Worm (Caenorhabditis elegans) whole organism, young adult: Measurements from ENCODE around the gene C16A11.7.

Source experiments
- B0019.2 ChIP-seq: fragments of 200-800 bp; sonication (Bioruptor generic); conservative IDR thresholded peaks from 2 replicates; pipeline ENCODE4 v1.3.6; 2022; ENCODE audit warnings: missing genetic modification reagents, missing genetic modification characterization, missing compliant biosample characterization
- B0035.1 ChIP-seq: sonication (generic microtip); optimal IDR thresholded peaks from 2 replicates; lab custom pipeline; 2016; ENCODE audit warnings: missing genetic modification characterization, mild to moderate bottlenecking, missing compliant biosample characterization, missing genotype, missing genetic modification reagents
- B0261.1 ChIP-seq: sonication (generic microtip); optimal IDR thresholded peaks from 2 replicates; lab custom pipeline; 2016; ENCODE audit warnings: mild to moderate bottlenecking, missing genetic modification characterization, moderate library complexity, missing compliant biosample characterization
- C17E4.6 ChIP-seq: fragments of 200-800 bp; sonication (Bioruptor generic); IDR thresholded peaks from 2 replicates; pipeline ENCODE4 v1.3.6; 2022; ENCODE audit warnings: missing genetic modification reagents, missing genetic modification characterization, missing compliant biosample characterization
- F10E7.11 ChIP-seq: sonication (generic microtip); optimal IDR thresholded peaks from 2 replicates; lab custom pipeline; 2017; ENCODE audit warnings: mild to moderate bottlenecking, missing genetic modification characterization, moderate library complexity, missing compliant biosample characterization
- F33H1.4 ChIP-seq: fragments of 200-800 bp; sonication (Bioruptor generic); IDR thresholded peaks from 2 replicates; pipeline ENCODE4 v1.3.6; 2022; ENCODE audit warnings: missing genetic modification reagents, missing genetic modification characterization, missing compliant biosample characterization
- F49E8.2 ChIP-seq: sonication (generic microtip); optimal IDR thresholded peaks from 3 replicates; lab custom pipeline; 2017; ENCODE audit warnings: missing genetic modification characterization, mild to moderate bottlenecking, missing compliant biosample characterization, antibody characterized with exemption, moderate library complexity; ENCODE audit not compliant: insufficient read depth
- F52B5.7 ChIP-seq: sonication (generic microtip); optimal IDR thresholded peaks from 2 replicates; lab custom pipeline; 2016; ENCODE audit warnings: mild to moderate bottlenecking, missing genetic modification characterization, missing compliant biosample characterization
- F57C9.4 ChIP-seq: sonication (generic microtip); optimal IDR thresholded peaks from 2 replicates; lab custom pipeline; 2017; ENCODE audit warnings: mild to moderate bottlenecking, missing genetic modification characterization, missing compliant biosample characterization
- K12H6.12 ChIP-seq: fragments of 200-800 bp; sonication (Bioruptor generic); optimal IDR thresholded peaks from 2 replicates; lab custom pipeline; 2018; ENCODE audit warnings: mild to moderate bottlenecking, missing genetic modification characterization, missing compliant biosample characterization
- Y53G8AR.9 ChIP-seq: fragments of 200-800 bp; sonication (Bioruptor generic); conservative IDR thresholded peaks from 2 replicates; pipeline ENCODE4 v1.3.6; 2022; ENCODE audit warnings: missing genetic modification reagents, missing genetic modification characterization, missing compliant biosample characterization
- Y56A3A.18 ChIP-seq: fragments of 200-800 bp; sonication (Bioruptor generic); IDR thresholded peaks from 2 replicates; pipeline ENCODE4 v1.3.6; 2022; ENCODE audit warnings: missing genetic modification reagents, missing genetic modification characterization, missing compliant biosample characterization
- Y79H2A.3 ChIP-seq: fragments of 200-800 bp; sonication (Bioruptor generic); conservative IDR thresholded peaks from 2 replicates; pipeline ENCODE4 v1.3.6; 2022; ENCODE audit warnings: missing genetic modification reagents, missing genetic modification characterization, missing compliant biosample characterization
- ama-1 ChIP-seq, 3 experiments: fragments of 150-350 bp in 1 of 3; sonication (generic microtip) in 2 of 3; optimal IDR thresholded peaks; 2 replicates each; lab custom pipeline; 2014 to 2018; ENCODE audit warnings: missing biosample characterization in 2 of 3, missing genetic modification characterization in 2 of 3, missing genetic modification reagents in 2 of 3
- aptf-2 ChIP-seq: fragments of 200-800 bp; sonication (Bioruptor generic); conservative IDR thresholded peaks from 2 replicates; pipeline ENCODE4 v1.3.6; 2022; ENCODE audit warnings: missing genetic modification reagents, missing genetic modification characterization, missing compliant biosample characterization
- bed-2 ChIP-seq: fragments of 200-800 bp; sonication (Bioruptor generic); IDR thresholded peaks from 2 replicates; pipeline ENCODE4 v1.3.6; 2022; ENCODE audit warnings: missing genetic modification reagents, missing genetic modification characterization, missing compliant biosample characterization
- ceh-27 ChIP-seq: fragments of 200-800 bp; sonication (Bioruptor generic); optimal IDR thresholded peaks from 2 replicates; lab custom pipeline; 2018; ENCODE audit warnings: mild to moderate bottlenecking, missing genetic modification characterization, moderate library complexity, missing compliant biosample characterization
- ceh-58 ChIP-seq: fragments of 200-800 bp; sonication (Bioruptor generic); IDR thresholded peaks from 2 replicates; pipeline ENCODE4 v1.3.6; 2022; ENCODE audit warnings: missing genetic modification characterization, missing compliant biosample characterization
- ceh-91 ChIP-seq: fragments of 200-800 bp; sonication (Bioruptor generic); IDR thresholded peaks from 2 replicates; pipeline ENCODE4 v1.3.6; 2022; ENCODE audit warnings: missing genetic modification reagents, missing genetic modification characterization, missing compliant biosample characterization
- die-1 ChIP-seq: sonication (generic microtip); optimal IDR thresholded peaks from 2 replicates; lab custom pipeline; 2016; ENCODE audit warnings: missing genotype, mild to moderate bottlenecking, missing genetic modification characterization, missing compliant biosample characterization
- efl-1 ChIP-seq: fragments of 150-350 bp; optimal IDR thresholded peaks from 2 replicates; lab custom pipeline; 2014; ENCODE audit warnings: missing biosample characterization, missing genetic modification reagents, missing genetic modification characterization
- egl-44 ChIP-seq: fragments of 200-800 bp; sonication (Bioruptor generic); IDR thresholded peaks from 2 replicates; pipeline ENCODE4 v1.3.6; 2022; ENCODE audit warnings: missing genetic modification reagents, missing genetic modification characterization, missing compliant biosample characterization
- egrh-3 ChIP-seq: fragments of 200-800 bp; sonication (Bioruptor generic); IDR thresholded peaks from 2 replicates; pipeline ENCODE4 v1.3.6; 2022; ENCODE audit warnings: missing genetic modification reagents, missing genetic modification characterization, missing compliant biosample characterization
- ekl-4 ChIP-seq: fragments of 200-800 bp; sonication (Bioruptor generic); IDR thresholded peaks from 2 replicates; pipeline ENCODE4 v1.3.6; 2022; ENCODE audit warnings: missing genetic modification reagents, missing genetic modification characterization, missing compliant biosample characterization
- hsf-1 ChIP-seq: fragments of 200-800 bp; sonication (Bioruptor generic); IDR thresholded peaks from 2 replicates; pipeline ENCODE4 v1.3.6; 2022; ENCODE audit warnings: missing genetic modification reagents, missing genetic modification characterization, missing compliant biosample characterization
- let-526 ChIP-seq: fragments of 200-800 bp; sonication (Bioruptor generic); IDR thresholded peaks from 2 replicates; pipeline ENCODE4 v1.3.6; 2022; ENCODE audit warnings: missing genetic modification reagents, missing genetic modification characterization, missing compliant biosample characterization
- lsl-1 ChIP-seq: fragments of 200-800 bp; sonication (Bioruptor generic); optimal IDR thresholded peaks from 2 replicates; lab custom pipeline; 2018; ENCODE audit warnings: mild to moderate bottlenecking, missing genetic modification characterization, moderate library complexity, missing compliant biosample characterization
- madf-6 ChIP-seq: fragments of 200-800 bp; sonication (Bioruptor generic); IDR thresholded peaks from 2 replicates; pipeline ENCODE4 v1.3.6; 2022; ENCODE audit warnings: missing genetic modification reagents, missing genetic modification characterization, missing compliant biosample characterization
- madf-8 ChIP-seq: fragments of 200-800 bp; sonication (Bioruptor generic); conservative IDR thresholded peaks from 2 replicates; pipeline ENCODE4 v1.3.6; 2022; ENCODE audit warnings: missing genetic modification reagents, missing genetic modification characterization, missing compliant biosample characterization
- mel-28 ChIP-seq: sonication (generic microtip); optimal IDR thresholded peaks from 2 replicates; lab custom pipeline; 2016; ENCODE audit warnings: borderline replicate concordance, mild to moderate bottlenecking, missing genetic modification characterization, missing compliant biosample characterization
- mxl-1 ChIP-seq: sonication (generic microtip); optimal IDR thresholded peaks from 2 replicates; lab custom pipeline; 2016; ENCODE audit warnings: missing genetic modification characterization, missing compliant biosample characterization
- nhr-179 ChIP-seq: sonication (generic microtip); optimal IDR thresholded peaks from 2 replicates; lab custom pipeline; 2016; ENCODE audit warnings: mild to moderate bottlenecking, missing genetic modification characterization, missing compliant biosample characterization
- nhr-90 ChIP-seq: sonication (generic microtip); optimal IDR thresholded peaks from 2 replicates; lab custom pipeline; 2016; ENCODE audit warnings: missing genotype, mild to moderate bottlenecking, missing genetic modification characterization, missing compliant biosample characterization
- pbrm-1 ChIP-seq: fragments of 200-800 bp; sonication (Bioruptor generic); IDR thresholded peaks from 2 replicates; pipeline ENCODE4 v1.3.6; 2022; ENCODE audit warnings: missing genetic modification reagents, missing genetic modification characterization, missing compliant biosample characterization
- snpc-1.1 ChIP-seq: sonication (generic microtip); optimal IDR thresholded peaks from 2 replicates; lab custom pipeline; 2017; ENCODE audit warnings: missing genetic modification characterization, mild to moderate bottlenecking, missing compliant biosample characterization, antibody characterized with exemption, moderate library complexity, missing genotype, missing genetic modification reagents; ENCODE audit not compliant: insufficient read depth
- sptf-2 ChIP-seq: fragments of 200-800 bp; sonication (Bioruptor generic); optimal IDR thresholded peaks from 2 replicates; lab custom pipeline; 2018; ENCODE audit warnings: mild to moderate bottlenecking, missing genetic modification characterization, missing compliant biosample characterization
- xnd-1 ChIP-seq: sonication (generic microtip); optimal IDR thresholded peaks from 2 replicates; lab custom pipeline; 2016; ENCODE audit warnings: missing genotype, missing genetic modification reagents, missing genetic modification characterization, missing compliant biosample characterization

C16A11.7 gene

ce11 chrII:4258683-4259082, 1.9 kb upstream of the C16A11.7 start, which contains the start of gene clec-135:
clec-135 (minus strand) TSS chrII:4258783.
- no peak for TF ChIP-seq nhr-90
- no peak for TF ChIP-seq egrh-3 (GFP tag; lab: Robert Waterston, UW)
- no peak for TF ChIP-seq mxl-1 (tag; lab: Kevin White, UChicago)
- TF ChIP-seq Y79H2A.3 = no peak
- TF ChIP-seq mel-28 (tag; lab: Kevin White, UChicago) = no peak

ce11 chrII:4246897-4247296, 9.9 kb downstream of the C16A11.7 start, which contains the start of gene gpa-11:
gpa-11 (plus strand) TSS chrII:4247197.
- TF ChIP-seq ceh-91 (GFP tag; lab: Robert Waterston, UW) (no peak), Y53G8AR.9 (GFP tag; lab: Robert Waterston, UW) (no peak), aptf-2 (GFP tag; lab: Robert Waterston, UW) (no peak), ekl-4 (no peak), Y79H2A.3 (no peak), egl-44 (GFP tag; lab: Robert Waterston, UW) (no peak), egrh-3 (GFP tag; lab: Robert Waterston, UW) (no peak), die-1 (tag; lab: Kevin White, UChicago) (no peak), nhr-179 (tag; lab: Kevin White, UChicago) (no peak), B0035.1 (tag; lab: Kevin White, UChicago) (no peak), F33H1.4 (GFP tag; lab: Robert Waterston, UW) (no peak), ceh-58 (GFP tag; lab: Robert Waterston, UW) (no peak), hsf-1 (no peak), let-526 (GFP tag; lab: Robert Waterston, UW) (no peak), ama-1 (optimal IDR thresholded peaks at IDR 0.05; lab: Kevin White, UChicago) (no peak), ama-1 (GFP tag; optimal IDR thresholded peaks at IDR 0.05; lab: Kevin White, UChicago) (no peak), F10E7.11 (tag; lab: Kevin White, UChicago) (no peak), snpc-1.1 (no peak), K12H6.12 (no peak)
- TF ChIP-seq, all 124 proteins: peak for 0

- TF ChIP-seq snpc-1.1 (no peak), madf-6 (GFP tag; lab: Robert Waterston, UW) (peak; percentile 57), lsl-1 (peak; percentile 79), die-1 (tag; lab: Kevin White, UChicago) (no peak), xnd-1 (peak; percentile 27), ceh-27 (GFP tag; lab: Kevin White, UChicago) (no peak)
Observed at ce11 chrII:4244959-4245358, 11.8 kb downstream of the C16A11.7 start.

- no peak for TF ChIP-seq F57C9.4 (tag; lab: Kevin White, UChicago)
- TF ChIP-seq Y56A3A.18 (GFP tag; lab: Robert Waterston, UW) = no peak
- TF ChIP-seq F49E8.2 (tag; lab: Kevin White, UChicago) = no peak
- TF ChIP-seq madf-8 (GFP tag; lab: Robert Waterston, UW) = no peak
- TF ChIP-seq pbrm-1 (GFP tag; lab: Robert Waterston, UW) = no peak
- TF ChIP-seq sptf-2 (GFP tag; lab: Kevin White, UChicago) = no peak
- no peak for TF ChIP-seq B0019.2 (GFP tag; lab: Robert Waterston, UW)
- no peak for TF ChIP-seq bed-2 (GFP tag; lab: Robert Waterston, UW)
- no peak for TF ChIP-seq C17E4.6
- TF ChIP-seq efl-1 = no peak
- no peak for TF ChIP-seq hsf-1
- no peak for TF ChIP-seq B0261.1
- no peak for TF ChIP-seq ceh-91 (GFP tag; lab: Robert Waterston, UW)
- TF ChIP-seq B0035.1 (tag; lab: Kevin White, UChicago) = no peak
- no peak for TF ChIP-seq F52B5.7 (tag; lab: Kevin White, UChicago)
Observed at ce11 chrII:4238963-4239362, 17.8 kb downstream of the C16A11.7 start.
